Worm (Caenorhabditis elegans) whole organism, L3 larva: ENCODE data around the gene fbl-1.

Experiments used
- R02D3.7 ChIP-seq: fragments of 150-350 bp; optimal IDR thresholded peaks from 2 replicates; lab custom pipeline; 2014; ENCODE audit warnings: missing biosample characterization, missing genetic modification characterization
- ZK546.5 ChIP-seq: sonication (generic microtip); optimal IDR thresholded peaks from 2 replicates; lab custom pipeline; 2017; ENCODE audit warnings: missing biosample characterization, missing genetic modification characterization
- aly-2 ChIP-seq: fragments of 150-350 bp; optimal IDR thresholded peaks from 2 replicates; lab custom pipeline; 2014; ENCODE audit warnings: missing biosample characterization, missing genetic modification characterization
- ama-1 ChIP-seq: fragments of 150-350 bp; optimal IDR thresholded peaks from 2 replicates; lab custom pipeline; 2018
- ceh-16 ChIP-seq: sonication (generic microtip); optimal IDR thresholded peaks from 2 replicates; lab custom pipeline; 2017; ENCODE audit warnings: missing biosample characterization, missing genetic modification characterization
- ceh-28 ChIP-seq: fragments of 150-350 bp; optimal IDR thresholded peaks from 2 replicates; lab custom pipeline; 2014; ENCODE audit warnings: missing biosample characterization, missing genetic modification reagents, missing genetic modification characterization
- ceh-82 ChIP-seq: fragments of 150-350 bp; optimal IDR thresholded peaks from 2 replicates; lab custom pipeline; 2014; ENCODE audit warnings: missing biosample characterization, missing genetic modification characterization
- ceh-9 ChIP-seq: sonication (generic microtip); optimal IDR thresholded peaks from 2 replicates; lab custom pipeline; 2018; ENCODE audit warnings: missing biosample characterization, missing genetic modification characterization
- daf-12 ChIP-seq: fragments of 150-350 bp; optimal IDR thresholded peaks from 2 replicates; lab custom pipeline; 2014; ENCODE audit warnings: missing biosample characterization, missing genetic modification reagents, missing genetic modification characterization
- egl-5 ChIP-seq: fragments of 150-350 bp; optimal IDR thresholded peaks from 2 replicates; lab custom pipeline; 2017; ENCODE audit warnings: missing biosample characterization, missing genetic modification reagents, missing genetic modification characterization, inconsistent platforms
- elt-1 ChIP-seq: fragments of 150-350 bp; optimal IDR thresholded peaks from 2 replicates; lab custom pipeline; 2014; ENCODE audit warnings: missing biosample characterization, missing genetic modification characterization
- elt-2 ChIP-seq: sonication (generic microtip); optimal IDR thresholded peaks from 2 replicates; lab custom pipeline; 2016; ENCODE audit warnings: missing genetic modification reagents, mild to moderate bottlenecking, missing genetic modification characterization, missing compliant biosample characterization
- fkh-10 ChIP-seq: sonication (generic microtip); optimal IDR thresholded peaks from 2 replicates; lab custom pipeline; 2017; ENCODE audit warnings: missing biosample characterization, missing genetic modification reagents, missing genetic modification characterization
- fkh-2 ChIP-seq: fragments of 150-350 bp; optimal IDR thresholded peaks from 2 replicates; lab custom pipeline; 2014; ENCODE audit warnings: missing biosample characterization, missing genetic modification reagents, missing genetic modification characterization
- hmg-11 ChIP-seq: sonication (generic microtip); optimal IDR thresholded peaks from 2 replicates; lab custom pipeline; 2016; ENCODE audit warnings: missing genetic modification characterization, missing compliant biosample characterization
- jun-1 ChIP-seq: fragments of 150-350 bp; optimal IDR thresholded peaks from 2 replicates; lab custom pipeline; 2014; ENCODE audit warnings: missing biosample characterization, missing genetic modification reagents, missing genetic modification characterization
- lin-15B ChIP-seq: fragments of 150-350 bp; optimal IDR thresholded peaks from 2 replicates; lab custom pipeline; 2014; ENCODE audit warnings: missing biosample characterization, missing genetic modification characterization
- lin-39 ChIP-seq: fragments of 150-350 bp; optimal IDR thresholded peaks from 2 replicates; lab custom pipeline; 2018; ENCODE audit warnings: missing biosample characterization, missing genetic modification reagents, missing genetic modification characterization
- lsy-12 ChIP-seq: sonication (generic microtip); optimal IDR thresholded peaks from 2 replicates; lab custom pipeline; 2016; ENCODE audit warnings: mild to moderate bottlenecking, missing genetic modification characterization, missing compliant biosample characterization
- mdl-1 ChIP-seq: fragments of 150-350 bp; optimal IDR thresholded peaks from 2 replicates; lab custom pipeline; 2014; ENCODE audit warnings: missing biosample characterization, missing genetic modification characterization
- mml-1 ChIP-seq: fragments of 150-350 bp; sonication (generic microtip); optimal IDR thresholded peaks from 3 replicates; lab custom pipeline; 2014; ENCODE audit warnings: missing biosample characterization, missing genetic modification characterization
- nfya-1 ChIP-seq: sonication (generic microtip); optimal IDR thresholded peaks from 2 replicates; lab custom pipeline; 2017; ENCODE audit warnings: missing genetic modification characterization, mild to moderate bottlenecking, missing compliant biosample characterization, antibody characterized with exemption, moderate library complexity; ENCODE audit not compliant: insufficient read depth
- nhr-11 ChIP-seq: fragments of 150-350 bp; optimal IDR thresholded peaks from 2 replicates; lab custom pipeline; 2014; ENCODE audit warnings: missing biosample characterization, missing genetic modification characterization
- nhr-12 ChIP-seq: fragments of 150-350 bp; optimal IDR thresholded peaks from 2 replicates; lab custom pipeline; 2014; ENCODE audit warnings: missing biosample characterization, missing genetic modification characterization
- nhr-23 ChIP-seq: fragments of 150-350 bp; optimal IDR thresholded peaks from 2 replicates; lab custom pipeline; 2014; ENCODE audit warnings: missing biosample characterization, missing genetic modification reagents, missing genetic modification characterization
- nhr-237 ChIP-seq: fragments of 150-350 bp; optimal IDR thresholded peaks from 2 replicates; lab custom pipeline; 2014; ENCODE audit warnings: missing biosample characterization, missing genetic modification characterization
- nhr-25 ChIP-seq: sonication (generic microtip); optimal IDR thresholded peaks from 2 replicates; lab custom pipeline; 2017; ENCODE audit warnings: missing biosample characterization, missing genetic modification characterization
- nhr-28 ChIP-seq: fragments of 150-350 bp; optimal IDR thresholded peaks from 2 replicates; lab custom pipeline; 2014; ENCODE audit warnings: missing biosample characterization, missing genetic modification characterization
- nhr-43 ChIP-seq: sonication (generic microtip); optimal IDR thresholded peaks from 2 replicates; lab custom pipeline; 2016; ENCODE audit warnings: mild to moderate bottlenecking, missing genetic modification characterization, missing compliant biosample characterization; ENCODE audit not compliant: poor library complexity, severe bottlenecking
- nhr-67 ChIP-seq: fragments of 150-350 bp; optimal IDR thresholded peaks from 2 replicates; lab custom pipeline; 2014; ENCODE audit warnings: missing biosample characterization, missing genetic modification characterization
- nhr-77 ChIP-seq: fragments of 150-350 bp; optimal IDR thresholded peaks from 2 replicates; lab custom pipeline; 2014; ENCODE audit warnings: missing biosample characterization, missing genetic modification characterization
- pha-4 ChIP-seq: fragments of 150-350 bp; optimal IDR thresholded peaks from 2 replicates; lab custom pipeline; 2014; ENCODE audit warnings: missing biosample characterization, missing genetic modification reagents, missing genetic modification characterization
- pqm-1 ChIP-seq: fragments of 150-350 bp; optimal IDR thresholded peaks from 2 replicates; lab custom pipeline; 2017; ENCODE audit warnings: missing biosample characterization, missing genetic modification characterization, inconsistent platforms
- sea-2 ChIP-seq: fragments of 150-350 bp; sonication (generic microtip); optimal IDR thresholded peaks from 4 replicates; lab custom pipeline; 2014; ENCODE audit warnings: missing biosample characterization, missing genetic modification reagents, missing genetic modification characterization
- skn-1 ChIP-seq: fragments of 150-350 bp; optimal IDR thresholded peaks from 2 replicates; lab custom pipeline; 2014; ENCODE audit warnings: missing biosample characterization, missing genetic modification characterization
- snpc-4 ChIP-seq: fragments of 150-350 bp; optimal IDR thresholded peaks from 2 replicates; lab custom pipeline; 2014; ENCODE audit warnings: missing biosample characterization, missing genetic modification characterization
- tbx-2 ChIP-seq: sonication (generic microtip); optimal IDR thresholded peaks from 2 replicates; lab custom pipeline; 2016; ENCODE audit warnings: mild to moderate bottlenecking, missing genetic modification characterization, missing compliant biosample characterization
- unc-39 ChIP-seq: sonication (generic microtip); optimal IDR thresholded peaks from 4 replicates; lab custom pipeline; 2017; ENCODE audit warnings: missing biosample characterization, missing genetic modification characterization
- unc-62 ChIP-seq: fragments of 150-350 bp; sonication (generic microtip); optimal IDR thresholded peaks from 4 replicates; lab custom pipeline; 2014; ENCODE audit warnings: missing biosample characterization, missing genetic modification reagents, missing genetic modification characterization
- zag-1 ChIP-seq: fragments of 150-350 bp; optimal IDR thresholded peaks from 2 replicates; lab custom pipeline; 2014; ENCODE audit warnings: missing biosample characterization, missing genetic modification characterization
- ztf-11 ChIP-seq: fragments of 150-350 bp; optimal IDR thresholded peaks from 2 replicates; lab custom pipeline; 2014; ENCODE audit warnings: missing biosample characterization, missing genetic modification characterization
- ztf-4 ChIP-seq: fragments of 150-350 bp; optimal IDR thresholded peaks from 2 replicates; lab custom pipeline; 2014; ENCODE audit warnings: missing biosample characterization, missing genetic modification characterization

The fbl-1 gene

DNA sequence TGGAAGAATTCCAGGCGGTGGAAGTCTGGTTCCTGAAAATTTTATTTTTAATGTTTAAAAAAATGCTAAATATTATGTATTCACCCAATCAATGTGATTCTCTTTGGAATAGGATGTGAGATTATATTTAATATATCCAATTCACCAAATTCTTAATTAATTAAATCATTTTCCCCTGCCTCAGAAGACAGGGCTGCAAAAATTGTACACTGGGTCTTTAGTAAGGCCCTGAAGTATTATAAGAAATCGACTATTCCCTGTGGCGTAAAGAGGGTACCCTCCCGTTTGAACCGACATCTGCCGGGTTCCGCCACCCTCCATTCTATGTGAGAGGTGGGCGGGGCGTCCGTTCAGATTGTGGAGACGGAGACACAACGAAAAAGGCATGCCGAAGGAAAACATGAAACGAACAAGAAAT, 29.4 kb upstream of the fbl-1 start (continued):
- TF ChIP-seq nhr-28 (tag; lab: Kevin White, UChicago) (peak; percentile 59), nhr-25 (peak; percentile 92), nhr-237 (tag; lab: Kevin White, UChicago) (no peak), mml-1 (tag; lab: Kevin White, UChicago) (no peak), ztf-4 (no peak), aly-2 (tag; lab: Kevin White, UChicago) (no peak), daf-12 (tag; lab: Kevin White, UChicago) (peak; percentile 49)

DNA sequence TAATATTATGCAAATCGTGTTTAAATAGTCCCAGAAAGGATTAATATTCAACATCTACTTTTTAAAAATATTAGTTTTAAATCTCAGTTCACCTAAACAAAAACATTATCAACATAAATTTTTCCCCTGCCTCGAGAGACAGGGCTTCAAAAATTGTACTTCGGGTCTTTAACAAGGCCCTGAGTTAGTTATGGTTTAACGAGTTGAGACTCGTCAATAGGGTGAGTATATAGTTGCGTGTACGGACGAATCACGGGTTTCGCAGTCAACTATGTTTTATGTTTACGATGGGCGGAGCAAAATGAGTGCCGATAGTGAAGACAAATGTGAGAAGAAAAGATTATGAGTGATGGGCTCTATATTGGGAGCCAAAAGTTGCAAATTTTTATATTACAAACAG, 29.0 kb upstream of the fbl-1 start:
- TF ChIP-seq lin-15B (tag; lab: Kevin White, UChicago) (no peak), elt-2 (tag; lab: Kevin White, UChicago) (peak; percentile 43), elt-1 (no peak), pqm-1 (peak; percentile 40), ama-1 (lab: Kevin White, UChicago) (no peak), tbx-2 (tag; lab: Kevin White, UChicago) (no peak), nfya-1 (tag; lab: Kevin White, UChicago) (no peak), daf-12 (tag; lab: Kevin White, UChicago) (no peak), zag-1 (tag; lab: Kevin White, UChicago) (no peak), ceh-82 (tag; lab: Kevin White, UChicago) (no peak), nhr-237 (tag; lab: Kevin White, UChicago) (no peak), ZK546.5 (tag; lab: Kevin White, UChicago) (no peak), jun-1 (tag; lab: Kevin White, UChicago) (no peak), fkh-10 (GFP tag; lab: Kevin White, UChicago) (no peak), nhr-11 (tag; lab: Kevin White, UChicago) (no peak), snpc-4 (tag; lab: Kevin White, UChicago) (peak; percentile 67), ztf-11 (tag; lab: Kevin White, UChicago) (no peak), R02D3.7 (no peak), unc-39 (tag; lab: Kevin White, UChicago) (no peak), pha-4 (tag; lab: Kevin White, UChicago) (peak; percentile 23), nhr-12 (no peak), sea-2 (GFP tag; lab: Kevin White, UChicago) (no peak), ztf-4 (no peak), lin-39 (tag; lab: Kevin White, UChicago) (no peak), fkh-2 (tag; lab: Kevin White, UChicago) (no peak)

DNA sequence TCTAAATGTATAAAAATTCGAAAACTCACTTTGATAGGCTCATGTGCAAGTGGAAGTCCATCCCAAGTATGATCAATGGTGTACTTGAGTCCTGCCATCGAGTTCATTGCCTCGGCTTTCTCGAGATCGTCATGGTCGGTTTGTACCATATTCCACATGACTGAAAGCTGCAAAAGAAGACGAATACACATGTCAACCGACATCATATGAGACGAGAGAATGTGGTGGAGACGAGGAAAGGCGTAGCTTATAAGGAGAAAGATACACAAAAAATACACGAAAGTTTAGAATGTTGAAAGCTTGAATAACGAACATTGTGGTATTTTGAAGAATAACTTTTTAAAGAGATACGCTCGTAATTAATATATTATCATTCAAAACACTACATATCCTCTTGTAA, 27.8 kb upstream of the fbl-1 start, which contains the start of gene C33A12.3:
C33A12.3 (minus strand) TSS at position 167 of the 400 bp plus-strand sequence.
- no peak for TF ChIP-seq fkh-2 (tag; lab: Kevin White, UChicago)
- no peak for TF ChIP-seq unc-62 (GFP tag; lab: Kevin White, UChicago)
- TF ChIP-seq ama-1 (lab: Kevin White, UChicago): no peak
- no peak for TF ChIP-seq elt-1
- TF ChIP-seq hmg-11 (tag; lab: Kevin White, UChicago): no peak
- TF ChIP-seq aly-2 (tag; lab: Kevin White, UChicago): no peak
- TF ChIP-seq nhr-25: no peak
- TF ChIP-seq mml-1 (tag; lab: Kevin White, UChicago): no peak
- no peak for TF ChIP-seq tbx-2 (tag; lab: Kevin White, UChicago)
- TF ChIP-seq nhr-77 (tag; lab: Kevin White, UChicago): no peak
- TF ChIP-seq fkh-10 (GFP tag; lab: Kevin White, UChicago): no peak
- no peak for TF ChIP-seq unc-39 (tag; lab: Kevin White, UChicago)
- no peak for TF ChIP-seq zag-1 (tag; lab: Kevin White, UChicago)
- no peak for TF ChIP-seq ztf-4
- TF ChIP-seq, all 47 proteins: peak for 0

DNA sequence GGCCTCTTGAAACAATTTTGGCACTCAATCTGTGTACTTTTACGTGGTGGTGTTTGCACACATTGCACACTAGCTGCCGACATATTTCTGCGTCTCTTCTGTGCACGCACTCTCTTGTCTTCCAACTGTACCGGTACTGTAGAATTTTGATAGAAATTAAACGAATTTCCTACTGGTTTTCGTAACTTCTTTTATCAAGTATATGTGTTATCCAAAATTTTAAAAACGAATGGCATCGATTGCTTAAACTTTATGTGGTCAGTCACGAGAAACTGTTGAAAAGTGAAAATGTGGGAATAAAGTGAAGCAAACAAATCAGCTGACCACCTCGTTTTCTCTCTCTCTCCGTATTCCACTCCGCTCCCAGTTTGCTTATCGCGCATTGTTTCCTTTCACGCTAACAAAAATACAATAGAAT, 27.2 kb upstream of the fbl-1 start:
- peak; percentile 60 for TF ChIP-seq snpc-4 (tag; lab: Kevin White, UChicago)
- TF ChIP-seq lin-39 (tag; lab: Kevin White, UChicago): peak; percentile 39
- peak; percentile 64 for TF ChIP-seq nhr-23 (tag; lab: Kevin White, UChicago)
- TF ChIP-seq mml-1 (tag; lab: Kevin White, UChicago): no peak
- TF ChIP-seq tbx-2 (tag; lab: Kevin White, UChicago): no peak
- TF ChIP-seq egl-5: no peak
- TF ChIP-seq nhr-67 (tag; lab: Kevin White, UChicago): no peak
- no peak for TF ChIP-seq fkh-10 (GFP tag; lab: Kevin White, UChicago)
- TF ChIP-seq elt-2 (tag; lab: Kevin White, UChicago): peak; percentile 78
- TF ChIP-seq ceh-82 (tag; lab: Kevin White, UChicago): no peak
- TF ChIP-seq nhr-12: no peak
- TF ChIP-seq R02D3.7: no peak
- no peak for TF ChIP-seq ztf-11 (tag; lab: Kevin White, UChicago)
- TF ChIP-seq ceh-9 (tag; lab: Kevin White, UChicago): no peak
- no peak for TF ChIP-seq lin-15B (tag; lab: Kevin White, UChicago)
- peak; percentile 39 for TF ChIP-seq hmg-11 (tag; lab: Kevin White, UChicago)
- TF ChIP-seq ceh-16 (tag; lab: Kevin White, UChicago): no peak
- no peak for TF ChIP-seq lsy-12
- no peak for TF ChIP-seq ZK546.5 (tag; lab: Kevin White, UChicago)
- TF ChIP-seq nhr-11 (tag; lab: Kevin White, UChicago): no peak
- no peak for TF ChIP-seq skn-1 (tag; lab: Kevin White, UChicago)
- peak; percentile 45 for TF ChIP-seq ceh-28 (tag; lab: Kevin White, UChicago)
- no peak for TF ChIP-seq nhr-28 (tag; lab: Kevin White, UChicago)
- no peak for TF ChIP-seq unc-62 (GFP tag; lab: Kevin White, UChicago)
- peak; percentile 57 for TF ChIP-seq pqm-1
- no peak for TF ChIP-seq ztf-4
- no peak for TF ChIP-seq nhr-77 (tag; lab: Kevin White, UChicago)
- TF ChIP-seq nhr-237 (tag; lab: Kevin White, UChicago): no peak
- peak; percentile 79 for TF ChIP-seq pha-4 (tag; lab: Kevin White, UChicago)
- peak; percentile 64 for TF ChIP-seq nhr-43 (tag; lab: Kevin White, UChicago)
- no peak for TF ChIP-seq zag-1 (tag; lab: Kevin White, UChicago)
- no peak for TF ChIP-seq mdl-1 (tag; lab: Kevin White, UChicago)
- TF ChIP-seq unc-39 (tag; lab: Kevin White, UChicago): no peak
- no peak for TF ChIP-seq fkh-2 (tag; lab: Kevin White, UChicago)
